Fruit fly (Drosophila melanogaster) whole organism: ENCODE results near the gene Sox100B.

Experiments used
- CG8478 ChIP-seq: fragments of >200 bp; optimal IDR thresholded peaks from 2 replicates; lab custom pipeline; 2018; ENCODE audit warnings: inconsistent platforms
- EcR ChIP-seq, 2 experiments: fragments of >200 bp; optimal IDR thresholded peaks; 2 replicates each; lab custom pipeline; 2017; ENCODE audit warnings: missing biosample characterization in 2 of 2, missing genetic modification characterization in 2 of 2, missing genetic modification reagents in 2 of 2
- pan ChIP-seq: fragments of >200 bp; optimal IDR thresholded peaks from 2 replicates; lab custom pipeline; 2017
- usp ChIP-seq: fragments of >200 bp; optimal IDR thresholded peaks from 2 replicates; lab custom pipeline; 2017; ENCODE audit warnings: missing biosample characterization, missing genetic modification characterization, mixed read lengths

DNA sequence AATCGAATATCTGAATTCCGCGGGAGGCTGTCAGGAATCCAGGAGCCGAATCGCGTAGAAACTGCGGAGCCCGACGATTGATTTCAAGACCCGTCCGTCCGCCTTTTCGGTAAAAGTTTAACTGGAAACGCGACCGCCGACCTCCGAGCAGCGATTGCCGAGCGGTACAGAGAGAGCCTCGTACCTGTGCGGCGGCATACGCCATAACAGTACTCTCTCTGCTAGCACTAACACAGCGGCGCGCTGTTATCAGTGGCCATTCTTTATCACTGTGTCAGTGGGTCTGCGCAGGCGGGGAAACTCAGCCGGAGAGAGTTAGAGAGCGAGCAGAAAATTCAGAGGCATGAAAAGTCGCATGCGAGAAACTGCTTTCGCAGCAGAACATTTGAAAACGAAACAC, 48.3 kb upstream of the Sox100B start, which contains the start of gene 5-HT7:
- TF ChIP-seq pan (lab: Kevin White, UChicago) (no peak), usp (no peak), CG8478 (lab: Kevin White, UChicago) (no peak), EcR (GFP tag; optimal IDR thresholded peaks at IDR 0.05; lab: Kevin White, UChicago) (no peak)
